Worm (Caenorhabditis elegans) whole organism, late embryonic: Measurements from ENCODE around the gene T01D1.8.

ENCODE experiments used
- C08G9.2 ChIP-seq: sonication (generic microtip); optimal IDR thresholded peaks from 2 replicates; lab custom pipeline; 2016; ENCODE audit warnings: mild to moderate bottlenecking, missing genetic modification characterization, moderate library complexity, missing compliant biosample characterization
- C38D4.7 ChIP-seq: fragments of 200-800 bp; sonication (Bioruptor generic); optimal IDR thresholded peaks from 2 replicates; lab custom pipeline; 2018; ENCODE audit warnings: mild to moderate bottlenecking, missing genetic modification characterization, moderate library complexity, missing compliant biosample characterization
- F13H6.1 ChIP-seq: sonication (generic microtip); optimal IDR thresholded peaks from 2 replicates; lab custom pipeline; 2016; ENCODE audit warnings: missing genetic modification characterization, missing compliant biosample characterization
- K02D7.2 ChIP-seq: sonication (generic microtip); optimal IDR thresholded peaks from 2 replicates; lab custom pipeline; 2017; ENCODE audit warnings: mild to moderate bottlenecking, missing genetic modification characterization, missing compliant biosample characterization
- T23F11.4 ChIP-seq: fragments of 200-800 bp; sonication (Bioruptor generic); optimal IDR thresholded peaks from 2 replicates; lab custom pipeline; 2018; ENCODE audit warnings: mild to moderate bottlenecking, missing genetic modification characterization, missing compliant biosample characterization
- Y22D7AL.16 ChIP-seq: sonication (generic microtip); optimal IDR thresholded peaks from 2 replicates; lab custom pipeline; 2016; ENCODE audit warnings: missing genetic modification characterization, missing compliant biosample characterization
- ama-1 ChIP-seq: fragments of 150-350 bp; optimal IDR thresholded peaks from 2 replicates; lab custom pipeline; 2014
- ceh-14 ChIP-seq: sonication (generic microtip); optimal IDR thresholded peaks from 2 replicates; lab custom pipeline; 2016; ENCODE audit warnings: missing genotype, missing genetic modification characterization, missing compliant biosample characterization
- ceh-18 ChIP-seq: sonication (generic microtip); optimal IDR thresholded peaks from 2 replicates; lab custom pipeline; 2016; ENCODE audit warnings: missing genetic modification characterization, missing compliant biosample characterization
- ceh-19 ChIP-seq: fragments of 200-800 bp; sonication (Bioruptor generic); optimal IDR thresholded peaks from 2 replicates; lab custom pipeline; 2018; ENCODE audit warnings: mild to moderate bottlenecking, missing genetic modification characterization, missing compliant biosample characterization
- ceh-2 ChIP-seq: sonication (generic microtip); optimal IDR thresholded peaks from 2 replicates; lab custom pipeline; 2016; ENCODE audit warnings: missing genotype, missing genetic modification characterization, missing compliant biosample characterization
- ceh-22 ChIP-seq: sonication (generic microtip); optimal IDR thresholded peaks from 2 replicates; lab custom pipeline; 2017; ENCODE audit warnings: missing biosample characterization, missing genetic modification characterization
- ceh-48 ChIP-seq: sonication (generic microtip); optimal IDR thresholded peaks from 2 replicates; lab custom pipeline; 2016; ENCODE audit warnings: missing genetic modification characterization, inconsistent platforms, missing compliant biosample characterization
- che-1 ChIP-seq: sonication (generic microtip); optimal IDR thresholded peaks from 2 replicates; lab custom pipeline; 2016; ENCODE audit warnings: mild to moderate bottlenecking, missing genetic modification characterization, missing compliant biosample characterization
- dmd-4 ChIP-seq: sonication (generic microtip); optimal IDR thresholded peaks from 2 replicates; lab custom pipeline; 2016; ENCODE audit warnings: borderline replicate concordance, missing genetic modification characterization, missing compliant biosample characterization
- dve-1 ChIP-seq: sonication (generic microtip); optimal IDR thresholded peaks from 2 replicates; lab custom pipeline; 2017; ENCODE audit warnings: antibody characterized with exemption, mild to moderate bottlenecking, missing genetic modification characterization, missing compliant biosample characterization
- elt-2 ChIP-seq: sonication (generic microtip); optimal IDR thresholded peaks from 2 replicates; lab custom pipeline; 2016; ENCODE audit warnings: missing genetic modification reagents, missing genetic modification characterization, missing compliant biosample characterization
- elt-4 ChIP-seq: sonication (generic microtip); optimal IDR thresholded peaks from 2 replicates; lab custom pipeline; 2016; ENCODE audit warnings: missing genetic modification characterization, missing compliant biosample characterization
- fax-1 ChIP-seq: sonication (generic microtip); optimal IDR thresholded peaks from 2 replicates; lab custom pipeline; 2016; ENCODE audit warnings: missing genotype, missing genetic modification characterization, missing compliant biosample characterization
- gmeb-2 ChIP-seq: sonication (generic microtip); optimal IDR thresholded peaks from 2 replicates; lab custom pipeline; 2016; ENCODE audit warnings: missing genetic modification characterization, inconsistent platforms, missing compliant biosample characterization
- hlh-13 ChIP-seq: fragments of 200-800 bp; sonication (Bioruptor generic); optimal IDR thresholded peaks from 2 replicates; lab custom pipeline; 2018; ENCODE audit warnings: mild to moderate bottlenecking, missing genetic modification characterization, missing compliant biosample characterization
- hlh-30 ChIP-seq: sonication (generic microtip); optimal IDR thresholded peaks from 2 replicates; lab custom pipeline; 2017; ENCODE audit warnings: antibody characterized with exemption, missing genetic modification characterization, missing compliant biosample characterization; ENCODE audit not compliant: insufficient read depth
- hlh-6 ChIP-seq: sonication (generic microtip); optimal IDR thresholded peaks from 2 replicates; lab custom pipeline; 2016; ENCODE audit warnings: missing genotype, missing genetic modification characterization, missing compliant biosample characterization
- hlh-8 ChIP-seq: sonication (generic microtip); optimal IDR thresholded peaks from 2 replicates; lab custom pipeline; 2016; ENCODE audit warnings: missing genotype, missing genetic modification characterization, missing compliant biosample characterization
- mec-3 ChIP-seq: sonication (generic microtip); optimal IDR thresholded peaks from 2 replicates; lab custom pipeline; 2016; ENCODE audit warnings: borderline replicate concordance, missing genetic modification characterization, missing compliant biosample characterization
- pag-3 ChIP-seq: sonication (generic microtip); optimal IDR thresholded peaks from 2 replicates; lab custom pipeline; 2016; ENCODE audit warnings: missing compliant biosample characterization, missing genetic modification characterization, borderline replicate concordance
- pha-2 ChIP-seq: sonication (generic microtip); optimal IDR thresholded peaks from 2 replicates; lab custom pipeline; 2017; ENCODE audit warnings: mild to moderate bottlenecking, missing genetic modification characterization, missing compliant biosample characterization
- pros-1 ChIP-seq: fragments of 150-350 bp; optimal IDR thresholded peaks from 2 replicates; lab custom pipeline; 2014; ENCODE audit warnings: missing biosample characterization, missing genetic modification reagents, missing genetic modification characterization
- ref-2 ChIP-seq: sonication (generic microtip); optimal IDR thresholded peaks from 2 replicates; lab custom pipeline; 2016; ENCODE audit warnings: missing genetic modification characterization, missing compliant biosample characterization
- sdc-2 ChIP-seq: sonication (generic microtip); optimal IDR thresholded peaks from 2 replicates; lab custom pipeline; 2016; ENCODE audit warnings: missing genotype, missing genetic modification characterization, missing compliant biosample characterization
- sox-2 ChIP-seq: fragments of 200-800 bp; sonication (Bioruptor generic); IDR thresholded peaks from 2 replicates; pipeline ENCODE4 v1.3.6; 2022; ENCODE audit warnings: missing genetic modification reagents, missing genetic modification characterization, missing compliant biosample characterization
- sox-4 ChIP-seq: sonication (generic microtip); optimal IDR thresholded peaks from 2 replicates; lab custom pipeline; 2017; ENCODE audit warnings: mild to moderate bottlenecking, missing genetic modification characterization, inconsistent platforms, missing compliant biosample characterization
- syd-9 ChIP-seq: sonication (generic microtip); optimal IDR thresholded peaks from 2 replicates; lab custom pipeline; 2016; ENCODE audit warnings: mild to moderate bottlenecking, missing genetic modification characterization, moderate library complexity, missing compliant biosample characterization
- tbx-2 ChIP-seq: sonication (generic microtip); optimal IDR thresholded peaks from 2 replicates; lab custom pipeline; 2016; ENCODE audit warnings: missing genetic modification characterization, missing compliant biosample characterization
- unc-42 ChIP-seq: sonication (generic microtip); optimal IDR thresholded peaks from 2 replicates; lab custom pipeline; 2016; ENCODE audit warnings: missing genotype, missing genetic modification characterization, missing compliant biosample characterization
- unc-55 ChIP-seq: sonication (generic microtip); optimal IDR thresholded peaks from 2 replicates; lab custom pipeline; 2017; ENCODE audit warnings: missing biosample characterization, missing genetic modification reagents, missing genetic modification characterization
- unc-86 ChIP-seq: sonication (generic microtip); optimal IDR thresholded peaks from 2 replicates; lab custom pipeline; 2016; ENCODE audit warnings: missing genetic modification characterization, missing compliant biosample characterization
- zip-5 ChIP-seq: sonication (generic microtip); optimal IDR thresholded peaks from 2 replicates; lab custom pipeline; 2016; ENCODE audit warnings: missing genetic modification characterization, missing compliant biosample characterization
- ztf-16 ChIP-seq: sonication (generic microtip); optimal IDR thresholded peaks from 2 replicates; lab custom pipeline; 2017; ENCODE audit warnings: missing genetic modification characterization, missing compliant biosample characterization

T01D1.8 gene

ce11 chrII:178993-179392 is 7.5 kb upstream of the T01D1.8 start, which contains the start of gene T01D1.4:
TSS of gene T01D1.4 (minus strand) at chrII:179093.
- TF ChIP-seq ceh-48 (tag; lab: Kevin White, UChicago) = no peak
- TF ChIP-seq C08G9.2 (tag; lab: Kevin White, UChicago) = no peak
- TF ChIP-seq pros-1 (tag; lab: Kevin White, UChicago) = no peak
- no peak for TF ChIP-seq C38D4.7 (GFP tag; lab: Kevin White, UChicago)
- TF ChIP-seq ceh-14 (tag; lab: Kevin White, UChicago) = no peak
- TF ChIP-seq elt-4 = no peak
- TF ChIP-seq unc-86 = no peak
- no peak for TF ChIP-seq unc-42 (tag; lab: Kevin White, UChicago)
- no peak for TF ChIP-seq ceh-22
- TF ChIP-seq mec-3 (tag; lab: Kevin White, UChicago) = no peak
- TF ChIP-seq fax-1 (tag; lab: Kevin White, UChicago) = no peak
- no peak for TF ChIP-seq ztf-16
- TF ChIP-seq unc-55 (GFP tag; lab: Kevin White, UChicago) = no peak

ce11 chrII:188967-189366 is 2.4 kb downstream of the T01D1.8 start, which contains the start of gene T01D1.5:
TSS of gene T01D1.5 (minus strand) at chrII:189067.
- TF ChIP-seq ama-1 (lab: Kevin White, UChicago) (no peak), C08G9.2 (tag; lab: Kevin White, UChicago) (no peak), Y22D7AL.16 (tag; lab: Kevin White, UChicago) (no peak), hlh-30 (tag; lab: Kevin White, UChicago) (no peak), fax-1 (tag; lab: Kevin White, UChicago) (no peak), F13H6.1 (tag; lab: Kevin White, UChicago) (no peak), tbx-2 (tag; lab: Kevin White, UChicago) (no peak), hlh-13 (GFP tag; lab: Kevin White, UChicago) (no peak), ceh-19 (GFP tag; lab: Kevin White, UChicago) (no peak), hlh-6 (no peak), dve-1 (tag; lab: Kevin White, UChicago) (no peak), dmd-4 (tag; lab: Kevin White, UChicago) (no peak)
- TF ChIP-seq, all 69 proteins: peak for 0

- TF ChIP-seq zip-5 (tag; lab: Kevin White, UChicago) (no peak), ceh-2 (tag; lab: Kevin White, UChicago) (no peak), unc-86 (no peak), Y22D7AL.16 (tag; lab: Kevin White, UChicago) (no peak), F13H6.1 (tag; lab: Kevin White, UChicago) (no peak), ceh-18 (tag; lab: Kevin White, UChicago) (no peak), ref-2 (tag; lab: Kevin White, UChicago) (no peak), sdc-2 (tag; lab: Kevin White, UChicago) (no peak), T23F11.4 (GFP tag; lab: Kevin White, UChicago) (no peak), hlh-30 (tag; lab: Kevin White, UChicago) (no peak), sox-4 (no peak), sox-2 (no peak), syd-9 (tag; lab: Kevin White, UChicago) (no peak), dmd-4 (tag; lab: Kevin White, UChicago) (no peak), gmeb-2 (tag; lab: Kevin White, UChicago) (no peak)
- TF ChIP-seq, all 69 proteins: peak for 0
These were observed 6.0 kb downstream of the T01D1.8 start for ce11 chrII:192584-192983.

- TF ChIP-seq dmd-4 (tag; lab: Kevin White, UChicago) = no peak
- TF ChIP-seq che-1 = no peak
- no peak for TF ChIP-seq hlh-8
- no peak for TF ChIP-seq ceh-2 (tag; lab: Kevin White, UChicago)
- TF ChIP-seq pha-2 (tag; lab: Kevin White, UChicago) = no peak
- no peak for TF ChIP-seq K02D7.2 (tag; lab: Kevin White, UChicago)
- TF ChIP-seq unc-55 (GFP tag; lab: Kevin White, UChicago) = no peak
- TF ChIP-seq ama-1 (lab: Kevin White, UChicago) = no peak
- TF ChIP-seq elt-2 (tag; lab: Kevin White, UChicago) = no peak
- TF ChIP-seq pag-3 = no peak
- no peak for TF ChIP-seq T23F11.4 (GFP tag; lab: Kevin White, UChicago)
- TF ChIP-seq tbx-2 (tag; lab: Kevin White, UChicago) = no peak
- TF ChIP-seq Y22D7AL.16 (tag; lab: Kevin White, UChicago) = no peak
- TF ChIP-seq mec-3 (tag; lab: Kevin White, UChicago) = no peak
These were observed 7.9 kb downstream of the T01D1.8 start, which contains the start of gene abu-11 for ce11 chrII:194458-194857. TSS of gene abu-11 (minus strand) at chrII:194558.
